Fruit fly (Drosophila melanogaster): ENCODE results near the gene csw.

Gene csw

DNA sequence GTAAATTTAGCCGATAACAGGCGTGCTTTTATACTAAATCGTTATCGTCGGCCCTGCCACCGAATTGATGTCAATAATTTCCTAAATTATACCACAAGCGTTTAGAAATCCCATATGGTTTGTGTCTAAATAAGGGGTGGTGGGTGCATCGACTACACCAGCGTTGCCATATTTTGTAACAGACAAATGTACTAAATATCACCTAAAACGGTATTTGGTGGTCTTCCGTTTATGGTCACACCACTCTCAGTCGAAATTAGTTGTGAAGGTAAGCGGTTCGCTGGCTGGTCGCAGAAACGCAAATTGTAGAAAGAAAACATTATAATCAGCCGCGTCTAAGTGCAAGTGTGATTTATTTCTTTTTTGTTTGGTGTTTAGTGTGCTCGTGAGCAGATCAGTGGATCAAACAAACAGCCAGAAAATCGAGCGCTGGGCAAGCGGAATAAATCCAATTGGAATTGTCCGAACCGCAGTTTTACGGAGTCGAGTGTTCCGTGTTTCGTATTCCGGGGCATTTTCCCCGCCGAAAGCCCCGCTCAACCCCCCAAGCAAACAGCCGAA lies 13.6 kb upstream of the csw start, which contains the start of the genes CG16903 and Unc-76 (continued):
- TF ChIP-seq CG32772 (GFP tag; IDR thresholded peaks at IDR 0.05) (no peak), otp (GFP tag; IDR thresholded peaks at IDR 0.05) (no peak), Optix (GFP tag; IDR thresholded peaks at IDR 0.05) (no peak), shn (GFP tag; optimal IDR thresholded peaks at IDR 0.05) (peak; percentile 3), CG10209 (GFP tag; optimal IDR thresholded peaks at IDR 0.05) (no peak), HLH3B (GFP tag; IDR thresholded peaks at IDR 0.05) (no peak), E2f2 (GFP tag; IDR thresholded peaks at IDR 0.05) (peak; percentile 69), Sox100B (GFP tag; optimal IDR thresholded peaks at IDR 0.05) (no peak), gro (GFP tag; optimal IDR thresholded peaks at IDR 0.05) (peak; percentile 70), NC2β (GFP tag; optimal IDR thresholded peaks at IDR 0.05) (peak; percentile 41), gsb-n (tag; optimal IDR thresholded peaks at IDR 0.05) (peak; percentile 72), CG10321 (GFP tag; IDR thresholded peaks at IDR 0.05) (0 out of 2 replicates have a peak, but pooled peaks have one; percentile 23), Rx (GFP tag; IDR thresholded peaks at IDR 0.05) (no peak), unc-4 (GFP tag; IDR thresholded peaks at IDR 0.05; ENCODE audit: partially characterized antibody) (peak; percentile 55; the same call in 1 of the 2 replicates), Ada2b (GFP tag; IDR thresholded peaks at IDR 0.05) (no peak), odd (GFP tag; optimal IDR thresholded peaks at IDR 0.05) (peak; percentile 56), br (optimal IDR thresholded peaks at IDR 0.05) (no peak), CG18599 (GFP tag; optimal IDR thresholded peaks at IDR 0.05) (peak; percentile 53), al (GFP tag; IDR thresholded peaks at IDR 0.05) (0 out of 2 replicates have a peak, but pooled peaks have one; percentile 20), Ets97D (GFP tag; optimal IDR thresholded peaks at IDR 0.05) (peak; percentile 95), Aef1 (GFP tag; IDR thresholded peaks at IDR 0.05) (no peak), Neu2 (GFP tag; optimal IDR thresholded peaks at IDR 0.05; ENCODE audit: borderline replicate concordance) (no peak), CG9876 (GFP tag; optimal IDR thresholded peaks at IDR 0.05) (no peak), ac (GFP tag; optimal IDR thresholded peaks at IDR 0.05) (no peak), chm (GFP tag; IDR thresholded peaks at IDR 0.05) (peak; percentile 78), CG9817 (tag; optimal IDR thresholded peaks at IDR 0.05) (peak; percentile 19), Adf1 (GFP tag; IDR thresholded peaks at IDR 0.05) (no peak; the same call in 1 of the 2 replicates), usp (GFP tag; optimal IDR thresholded peaks at IDR 0.05) (no peak), z (GFP tag; IDR thresholded peaks at IDR 0.05) (no peak; the same call in 2 of the 3 replicates), Gsc (GFP tag; IDR thresholded peaks at IDR 0.05) (no peak), CG17568 (GFP tag; optimal IDR thresholded peaks at IDR 0.05) (no peak), CG2129 (GFP tag; IDR thresholded peaks at IDR 0.05; ENCODE audit: partially characterized antibody) (no peak), crp (GFP tag; optimal IDR thresholded peaks at IDR 0.05) (peak in 1 of 2 experiments; percentile 32), cwo (GFP tag; optimal IDR thresholded peaks at IDR 0.05) (no peak), CG6683 (GFP tag; optimal IDR thresholded peaks at IDR 0.05) (no peak), tx (GFP tag; optimal IDR thresholded peaks at IDR 0.05) (no peak), CG17186 (GFP tag; optimal IDR thresholded peaks at IDR 0.05) (peak; percentile 28), B-H1 (GFP tag; IDR thresholded peaks at IDR 0.05) (no peak), CG8924 (tag; optimal IDR thresholded peaks at IDR 0.05) (peak; percentile 78), CG14441 (GFP tag; IDR thresholded peaks at IDR 0.05) (no peak), CG13123 (GFP tag; optimal IDR thresholded peaks at IDR 0.05) (no peak), CG15514 (GFP tag; optimal IDR thresholded peaks at IDR 0.05) (peak; percentile 85), YL-1 (GFP tag; optimal IDR thresholded peaks at IDR 0.05) (peak; percentile 73), Ssrp (tag; optimal IDR thresholded peaks at IDR 0.05) (no peak), CG7963 (GFP tag; IDR thresholded peaks at IDR 0.05; ENCODE audit: partially characterized antibody) (no peak), CG4707 (GFP tag; optimal IDR thresholded peaks at IDR 0.05) (peak; percentile 40), CG4854 (GFP tag; optimal IDR thresholded peaks at IDR 0.05) (peak; percentile 14), Xrp1 (GFP tag; IDR thresholded peaks at IDR 0.05) (0 out of 2 replicates have a peak, but pooled peaks have one; percentile 15), CG13287 (GFP tag; IDR thresholded peaks at IDR 0.05; ENCODE audit: partially characterized antibody) (peak; percentile 67), E2f1 (GFP tag; IDR thresholded peaks at IDR 0.05) (no peak)

Measured in whole organism, embryonic.